Fruit fly (Drosophila melanogaster) whole organism, prepupa: Measurements from ENCODE around the gene Smg5.

Experiments
- CG11762 ChIP-seq: fragments of 200-800 bp; sonication (Bioruptor generic); optimal IDR thresholded peaks from 3 replicates; lab custom pipeline; 2016; ENCODE audit warnings: missing biosample characterization, missing genetic modification characterization; ENCODE audit not compliant: insufficient read depth
- CG3919 ChIP-seq: fragments of 200-800 bp; sonication (Bioruptor generic); optimal IDR thresholded peaks from 3 replicates; lab custom pipeline; 2016; ENCODE audit warnings: missing biosample characterization, missing genetic modification characterization
- Eip93F ChIP-seq: fragments of 200-800 bp; sonication (Bioruptor generic); optimal IDR thresholded peaks from 2 replicates; lab custom pipeline; 2016; ENCODE audit warnings: missing biosample characterization, mild to moderate bottlenecking, missing genetic modification characterization
- Sox14 ChIP-seq: fragments of 200-800 bp; sonication (Bioruptor generic); optimal IDR thresholded peaks from 3 replicates; lab custom pipeline; 2016; ENCODE audit warnings: missing biosample characterization, missing genetic modification characterization
- spab ChIP-seq: fragments of 200-800 bp; sonication (Bioruptor generic); optimal IDR thresholded peaks from 2 replicates; lab custom pipeline; 2017; ENCODE audit warnings: missing biosample characterization, mild to moderate bottlenecking, missing genetic modification characterization, missing genetic modification reagents

- no peak for TF ChIP-seq Eip93F
- no peak for TF ChIP-seq Sox14 (GFP tag; lab: Kevin White, UChicago)
- TF ChIP-seq CG3919 (GFP tag; lab: Kevin White, UChicago), result no peak
- TF ChIP-seq spab (GFP tag; lab: Kevin White, UChicago), result no peak
- no peak for TF ChIP-seq CG11762
These were observed 7.3 kb upstream of the Smg5 start, which contains the start of gene Acyp for dm6 chr2L:13911783-13912182.
